Worm (Caenorhabditis elegans) whole organism, young adult: ENCODE data around the gene sre-56.

ENCODE experiments used
- B0019.2 ChIP-seq: fragments of 200-800 bp; sonication (Bioruptor generic); conservative IDR thresholded peaks from 2 replicates; pipeline ENCODE4 v1.3.6; 2022; ENCODE audit warnings: missing genetic modification reagents, missing genetic modification characterization, missing compliant biosample characterization
- B0261.1 ChIP-seq: sonication (generic microtip); optimal IDR thresholded peaks from 2 replicates; lab custom pipeline; 2016; ENCODE audit warnings: mild to moderate bottlenecking, missing genetic modification characterization, moderate library complexity, missing compliant biosample characterization
- F10E7.11 ChIP-seq: sonication (generic microtip); optimal IDR thresholded peaks from 2 replicates; lab custom pipeline; 2017; ENCODE audit warnings: mild to moderate bottlenecking, missing genetic modification characterization, moderate library complexity, missing compliant biosample characterization
- F22D6.2 ChIP-seq: sonication (generic microtip); optimal IDR thresholded peaks from 2 replicates; lab custom pipeline; 2016; ENCODE audit warnings: mild to moderate bottlenecking, missing genetic modification characterization, missing compliant biosample characterization
- F23B12.7 ChIP-seq: sonication (generic microtip); optimal IDR thresholded peaks from 2 replicates; lab custom pipeline; 2017; ENCODE audit warnings: missing genetic modification characterization, mild to moderate bottlenecking, missing compliant biosample characterization, antibody characterized with exemption, moderate library complexity; ENCODE audit not compliant: insufficient read depth
- F33H1.4 ChIP-seq: fragments of 200-800 bp; sonication (Bioruptor generic); IDR thresholded peaks from 2 replicates; pipeline ENCODE4 v1.3.6; 2022; ENCODE audit warnings: missing genetic modification reagents, missing genetic modification characterization, missing compliant biosample characterization
- F39B2.1 ChIP-seq: fragments of 200-800 bp; sonication (Bioruptor generic); IDR thresholded peaks from 2 replicates; pipeline ENCODE4 v1.3.6; 2022; ENCODE audit warnings: missing genetic modification reagents, missing genetic modification characterization, missing compliant biosample characterization
- F57A8.1 ChIP-seq: fragments of 200-800 bp; sonication (Bioruptor generic); optimal IDR thresholded peaks from 2 replicates; lab custom pipeline; 2018; ENCODE audit warnings: mild to moderate bottlenecking, missing genetic modification characterization, moderate library complexity, missing compliant biosample characterization
- F57C9.4 ChIP-seq: sonication (generic microtip); optimal IDR thresholded peaks from 2 replicates; lab custom pipeline; 2017; ENCODE audit warnings: mild to moderate bottlenecking, missing genetic modification characterization, missing compliant biosample characterization
- K11D2.4 ChIP-seq: fragments of 200-800 bp; sonication (Bioruptor generic); IDR thresholded peaks from 2 replicates; pipeline ENCODE4 v1.3.6; 2022; ENCODE audit warnings: missing genetic modification reagents, missing genetic modification characterization, missing compliant biosample characterization
- K12H6.12 ChIP-seq: fragments of 200-800 bp; sonication (Bioruptor generic); optimal IDR thresholded peaks from 2 replicates; lab custom pipeline; 2018; ENCODE audit warnings: mild to moderate bottlenecking, missing genetic modification characterization, missing compliant biosample characterization
- aptf-3 ChIP-seq: fragments of 200-800 bp; sonication (Bioruptor generic); IDR thresholded peaks from 2 replicates; pipeline ENCODE4 v1.3.6; 2022; ENCODE audit warnings: missing genetic modification characterization, missing compliant biosample characterization
- atf-7 ChIP-seq: sonication (generic microtip); optimal IDR thresholded peaks from 2 replicates; lab custom pipeline; 2017; ENCODE audit warnings: mild to moderate bottlenecking, missing genetic modification characterization, missing compliant biosample characterization
- attf-3 ChIP-seq: fragments of 200-800 bp; sonication (Bioruptor generic); conservative IDR thresholded peaks from 2 replicates; pipeline ENCODE4 v1.3.6; 2022; ENCODE audit warnings: missing genetic modification reagents, missing genetic modification characterization, missing compliant biosample characterization
- bed-1 ChIP-seq: fragments of 200-800 bp; sonication (Bioruptor generic); IDR thresholded peaks from 2 replicates; pipeline ENCODE4 v1.3.6; 2022; ENCODE audit warnings: missing genetic modification reagents, missing genetic modification characterization, missing compliant biosample characterization
- ccch-3 ChIP-seq: fragments of 200-800 bp; sonication (Bioruptor generic); optimal IDR thresholded peaks from 2 replicates; lab custom pipeline; 2018; ENCODE audit warnings: mild to moderate bottlenecking, missing genetic modification characterization, missing compliant biosample characterization
- ceh-40 ChIP-seq: fragments of 200-800 bp; sonication (Bioruptor generic); IDR thresholded peaks from 2 replicates; pipeline ENCODE4 v1.3.6; 2022; ENCODE audit warnings: missing genetic modification characterization, missing compliant biosample characterization
- die-1 ChIP-seq: sonication (generic microtip); optimal IDR thresholded peaks from 2 replicates; lab custom pipeline; 2016; ENCODE audit warnings: missing genotype, mild to moderate bottlenecking, missing genetic modification characterization, missing compliant biosample characterization
- dpl-1 ChIP-seq: fragments of 150-350 bp; optimal IDR thresholded peaks from 2 replicates; lab custom pipeline; 2014; ENCODE audit warnings: missing biosample characterization, missing genetic modification reagents, missing genetic modification characterization
- egl-18 ChIP-seq: fragments of 200-800 bp; sonication (Bioruptor generic); IDR thresholded peaks from 2 replicates; pipeline ENCODE4 v1.3.6; 2022; ENCODE audit warnings: missing genetic modification reagents, missing genetic modification characterization, missing compliant biosample characterization
- ets-4 ChIP-seq: fragments of 200-800 bp; sonication (Bioruptor generic); optimal IDR thresholded peaks from 2 replicates; lab custom pipeline; 2018; ENCODE audit warnings: mild to moderate bottlenecking, missing genetic modification characterization, missing compliant biosample characterization
- hlh-12 ChIP-seq: sonication (generic microtip); optimal IDR thresholded peaks from 2 replicates; lab custom pipeline; 2016; ENCODE audit warnings: missing genetic modification characterization, missing compliant biosample characterization
- hrde-1 ChIP-seq: sonication (generic microtip); optimal IDR thresholded peaks from 2 replicates; lab custom pipeline; 2016; ENCODE audit warnings: missing genetic modification characterization, mild to moderate bottlenecking, missing compliant biosample characterization, moderate library complexity, missing genotype, missing genetic modification reagents, borderline replicate concordance
- hsf-1 ChIP-seq: fragments of 200-800 bp; sonication (Bioruptor generic); IDR thresholded peaks from 2 replicates; pipeline ENCODE4 v1.3.6; 2022; ENCODE audit warnings: missing genetic modification reagents, missing genetic modification characterization, missing compliant biosample characterization
- lag-1 ChIP-seq: fragments of 200-800 bp; sonication (Bioruptor generic); IDR thresholded peaks from 2 replicates; pipeline ENCODE4 v1.3.6; 2022; ENCODE audit warnings: missing genetic modification reagents, missing genetic modification characterization, missing compliant biosample characterization
- lin-35 ChIP-seq, 3 experiments: fragments of 150-350 bp in 2 of 3; sonication (generic microtip) in 1 of 3; optimal IDR thresholded peaks; 2 replicates each; lab custom pipeline; 2014 to 2018; ENCODE audit warnings: missing biosample characterization in 3 of 3, missing genetic modification characterization in 3 of 3, missing genetic modification reagents in 3 of 3
- lin-54 ChIP-seq: fragments of 200-800 bp; sonication (Bioruptor generic); optimal IDR thresholded peaks from 2 replicates; lab custom pipeline; 2018; ENCODE audit warnings: mild to moderate bottlenecking, missing genetic modification characterization, missing compliant biosample characterization
- lsl-1 ChIP-seq: fragments of 200-800 bp; sonication (Bioruptor generic); optimal IDR thresholded peaks from 2 replicates; lab custom pipeline; 2018; ENCODE audit warnings: mild to moderate bottlenecking, missing genetic modification characterization, moderate library complexity, missing compliant biosample characterization
- madf-10 ChIP-seq: sonication (generic microtip); optimal IDR thresholded peaks from 2 replicates; lab custom pipeline; 2016; ENCODE audit warnings: mild to moderate bottlenecking, missing genetic modification characterization, missing compliant biosample characterization
- madf-3 ChIP-seq: fragments of 200-800 bp; sonication (Bioruptor generic); IDR thresholded peaks from 2 replicates; pipeline ENCODE4 v1.3.6; 2022; ENCODE audit warnings: missing genetic modification reagents, missing genetic modification characterization, missing compliant biosample characterization
- mel-28 ChIP-seq: sonication (generic microtip); optimal IDR thresholded peaks from 2 replicates; lab custom pipeline; 2016; ENCODE audit warnings: borderline replicate concordance, mild to moderate bottlenecking, missing genetic modification characterization, missing compliant biosample characterization
- mes-4 ChIP-seq: sonication (generic microtip); optimal IDR thresholded peaks from 2 replicates; lab custom pipeline; 2016; ENCODE audit warnings: missing genotype, missing genetic modification characterization, missing compliant biosample characterization
- mxl-1 ChIP-seq: sonication (generic microtip); optimal IDR thresholded peaks from 2 replicates; lab custom pipeline; 2016; ENCODE audit warnings: missing genetic modification characterization, missing compliant biosample characterization
- nfya-2 ChIP-seq: fragments of 200-800 bp; sonication (Bioruptor generic); IDR thresholded peaks from 2 replicates; pipeline ENCODE4 v1.3.6; 2022; ENCODE audit warnings: missing genetic modification reagents, missing genetic modification characterization, missing compliant biosample characterization
- nfyb-1 ChIP-seq: fragments of 200-800 bp; sonication (Bioruptor generic); IDR thresholded peaks from 2 replicates; pipeline ENCODE4 v1.3.6; 2022; ENCODE audit warnings: missing genetic modification reagents, missing genetic modification characterization, missing compliant biosample characterization
- rcor-1 ChIP-seq: fragments of 200-800 bp; sonication (Bioruptor generic); IDR thresholded peaks from 2 replicates; pipeline ENCODE4 v1.3.6; 2022; ENCODE audit warnings: missing genetic modification reagents, missing genetic modification characterization, missing compliant biosample characterization
- repo-1 ChIP-seq: sonication (generic microtip); optimal IDR thresholded peaks from 2 replicates; lab custom pipeline; 2017; ENCODE audit warnings: mild to moderate bottlenecking, missing genetic modification characterization, missing compliant biosample characterization
- rpc-1 ChIP-seq, 2 experiments: fragments of 150-350 bp in 1 of 2; sonication (generic microtip) in 1 of 2; optimal IDR thresholded peaks; 2 replicates each; lab custom pipeline; 2014 to 2018; ENCODE audit warnings: missing biosample characterization in 1 of 2, missing genetic modification characterization in 1 of 2, missing genetic modification reagents in 1 of 2, missing genotype in 1 of 2
- sea-2 ChIP-seq: fragments of 200-800 bp; sonication (Bioruptor generic); IDR thresholded peaks from 2 replicates; pipeline ENCODE4 v1.3.6; 2022; ENCODE audit warnings: missing genetic modification characterization, missing compliant biosample characterization
- snpc-3.4 ChIP-seq: sonication (generic microtip); optimal IDR thresholded peaks from 2 replicates; lab custom pipeline; 2017; ENCODE audit warnings: missing genetic modification characterization, mild to moderate bottlenecking, missing compliant biosample characterization, antibody characterized with exemption, moderate library complexity, missing genotype, missing genetic modification reagents
- snpc-4 ChIP-seq, 5 experiments: fragments of 150-350 bp in 1 of 5; sonication (generic microtip) in 4 of 5; optimal IDR thresholded peaks; 2 replicates each; lab custom pipeline; 2014 to 2018; ENCODE audit warnings: missing genetic modification characterization in 5 of 5, missing biosample characterization in 3 of 5, antibody characterized with exemption in 2 of 5, mild to moderate bottlenecking in 2 of 5, missing compliant biosample characterization in 2 of 5, missing genotype in 2 of 5, moderate library complexity in 2 of 5, missing genetic modification reagents in 1 of 5
- somi-1 ChIP-seq: fragments of 200-800 bp; sonication (Bioruptor generic); optimal IDR thresholded peaks from 2 replicates; lab custom pipeline; 2018; ENCODE audit warnings: mild to moderate bottlenecking, missing genetic modification characterization, missing compliant biosample characterization
- unc-62 ChIP-seq: fragments of 150-350 bp; optimal IDR thresholded peaks from 2 replicates; lab custom pipeline; 2014; ENCODE audit warnings: missing biosample characterization, missing genetic modification reagents, missing genetic modification characterization
- xnd-1 ChIP-seq: sonication (generic microtip); optimal IDR thresholded peaks from 2 replicates; lab custom pipeline; 2016; ENCODE audit warnings: missing genotype, missing genetic modification reagents, missing genetic modification characterization, missing compliant biosample characterization
- zfh-2 ChIP-seq: fragments of 200-800 bp; sonication (Bioruptor generic); conservative IDR thresholded peaks from 2 replicates; pipeline ENCODE4 v1.3.6; 2022; ENCODE audit warnings: missing genetic modification reagents, missing genetic modification characterization, missing compliant biosample characterization
- ztf-22 ChIP-seq: fragments of 200-800 bp; sonication (Bioruptor generic); optimal IDR thresholded peaks from 2 replicates; lab custom pipeline; 2018; ENCODE audit warnings: mild to moderate bottlenecking, missing genetic modification characterization, moderate library complexity, missing compliant biosample characterization
- ztf-26 ChIP-seq: sonication (generic microtip); optimal IDR thresholded peaks from 2 replicates; lab custom pipeline; 2017; ENCODE audit warnings: missing genetic modification characterization, missing compliant biosample characterization
- ztf-28 ChIP-seq: fragments of 200-800 bp; sonication (Bioruptor generic); IDR thresholded peaks from 2 replicates; pipeline ENCODE4 v1.3.6; 2022; ENCODE audit warnings: missing genetic modification reagents, missing genetic modification characterization, missing compliant biosample characterization
- ztf-6 ChIP-seq: fragments of 200-800 bp; sonication (Bioruptor generic); IDR thresholded peaks from 2 replicates; pipeline ENCODE4 v1.3.6; 2022; ENCODE audit warnings: missing genetic modification reagents, missing genetic modification characterization, missing compliant biosample characterization

sre-56 gene

ce11 chrII:12284045-12284444 lies 40.2 kb upstream of the sre-56 start (continued):
- TF ChIP-seq ztf-28: no peak
- no peak for TF ChIP-seq mel-28 (tag; lab: Kevin White, UChicago)
- TF ChIP-seq madf-3 (GFP tag; lab: Robert Waterston, UW): no peak; the same call in 1 of the 2 replicates
- no peak for TF ChIP-seq F22D6.2 (tag; lab: Kevin White, UChicago)
- TF ChIP-seq F57A8.1 (GFP tag; lab: Kevin White, UChicago): no peak
- TF ChIP-seq snpc-3.4 (tag; lab: Kevin White, UChicago): peak; percentile 57
- TF ChIP-seq die-1 (tag; lab: Kevin White, UChicago): no peak
- no peak for TF ChIP-seq ceh-40
- peak; percentile 81 for TF ChIP-seq dpl-1 (GFP tag; lab: Kevin White, UChicago)
- TF ChIP-seq ccch-3 (GFP tag; lab: Kevin White, UChicago): no peak
- TF ChIP-seq madf-10: no peak
- TF ChIP-seq nfya-2 (GFP tag; lab: Robert Waterston, UW): no peak
- TF ChIP-seq somi-1: no peak
- TF ChIP-seq mxl-1 (tag; lab: Kevin White, UChicago): no peak
- no peak for TF ChIP-seq hrde-1 (tag; lab: Kevin White, UChicago)
- 0 out of 2 replicates have a peak, but pooled peaks have one; percentile 38 for TF ChIP-seq rcor-1
- TF ChIP-seq nfyb-1 (GFP tag; lab: Robert Waterston, UW): no peak
- no peak for TF ChIP-seq egl-18 (GFP tag; lab: Robert Waterston, UW)
- no peak for TF ChIP-seq F39B2.1 (GFP tag; lab: Robert Waterston, UW)
- no peak for TF ChIP-seq repo-1
- TF ChIP-seq ztf-26 (tag; lab: Kevin White, UChicago): no peak
- no peak for TF ChIP-seq B0261.1
- TF ChIP-seq K12H6.12 (tag; lab: Kevin White, UChicago): no peak
- peak; percentile 95 for TF ChIP-seq F33H1.4 (GFP tag; lab: Robert Waterston, UW)
- TF ChIP-seq lsl-1 (GFP tag; lab: Kevin White, UChicago): peak; percentile 70
- no peak for TF ChIP-seq ets-4 (GFP tag; lab: Kevin White, UChicago)
- no peak for TF ChIP-seq unc-62 (GFP tag; lab: Kevin White, UChicago)
- no peak for TF ChIP-seq F10E7.11 (tag; lab: Kevin White, UChicago)
- TF ChIP-seq B0019.2 (GFP tag; lab: Robert Waterston, UW): peak; percentile 71
- TF ChIP-seq sea-2 (GFP tag; lab: Robert Waterston, UW): no peak
- peak; percentile 88 for TF ChIP-seq lin-54 (GFP tag; lab: Kevin White, UChicago)
- TF ChIP-seq lin-35 (GFP tag; optimal IDR thresholded peaks at IDR 0.05; lab: Kevin White, UChicago): peak in 1 of 3 experiments; percentile 68
- no peak for TF ChIP-seq F57C9.4 (tag; lab: Kevin White, UChicago)
- TF ChIP-seq ztf-6 (GFP tag; lab: Robert Waterston, UW): no peak
- no peak for TF ChIP-seq snpc-4 (GFP tag; optimal IDR thresholded peaks at IDR 0.05; lab: Kevin White, UChicago)
- TF ChIP-seq snpc-4 (tag; optimal IDR thresholded peaks at IDR 0.05; lab: Kevin White, UChicago): no peak
- TF ChIP-seq ztf-22 (GFP tag; lab: Kevin White, UChicago): no peak
- no peak for TF ChIP-seq mes-4 (tag; lab: Kevin White, UChicago)
- no peak for TF ChIP-seq zfh-2 (GFP tag; lab: Robert Waterston, UW)
- no peak for TF ChIP-seq aptf-3 (GFP tag; lab: Robert Waterston, UW)
- no peak for TF ChIP-seq atf-7 (tag; lab: Kevin White, UChicago)
- TF ChIP-seq bed-1 (GFP tag; lab: Robert Waterston, UW): no peak
- TF ChIP-seq rpc-1 (optimal IDR thresholded peaks at IDR 0.05; lab: Kevin White, UChicago): no peak
- no peak for TF ChIP-seq rpc-1 (tag; optimal IDR thresholded peaks at IDR 0.05; lab: Kevin White, UChicago)
- no peak for TF ChIP-seq lag-1
- peak; percentile 90 for TF ChIP-seq xnd-1 (tag; lab: Kevin White, UChicago)
- TF ChIP-seq hsf-1 (GFP tag; lab: Robert Waterston, UW): peak; percentile 77
- no peak for TF ChIP-seq hlh-12 (tag; lab: Kevin White, UChicago)
- no peak for TF ChIP-seq K11D2.4 (GFP tag; lab: Robert Waterston, UW)
- no peak for TF ChIP-seq F23B12.7 (tag; lab: Kevin White, UChicago)
- TF ChIP-seq attf-3: peak; percentile 80
